Worm (Caenorhabditis elegans) whole organism, young adult: Measurements from ENCODE around the gene mes-6.

ENCODE experiments used
- F22D6.2 ChIP-seq: sonication (generic microtip); optimal IDR thresholded peaks from 2 replicates; lab custom pipeline; 2016; ENCODE audit warnings: mild to moderate bottlenecking, missing genetic modification characterization, missing compliant biosample characterization
- Y95B8A.8 ChIP-seq: fragments of 200-800 bp; sonication (Bioruptor generic); IDR thresholded peaks from 2 replicates; pipeline ENCODE4 v1.3.6; 2022; ENCODE audit warnings: missing genetic modification reagents, missing genetic modification characterization, missing compliant biosample characterization
- athp-1 ChIP-seq: sonication (generic microtip); optimal IDR thresholded peaks from 2 replicates; lab custom pipeline; 2017; ENCODE audit warnings: mild to moderate bottlenecking, missing genetic modification characterization, missing compliant biosample characterization
- dpff-1 ChIP-seq: sonication (generic microtip); optimal IDR thresholded peaks from 2 replicates; lab custom pipeline; 2017; ENCODE audit warnings: mild to moderate bottlenecking, missing genetic modification characterization, missing compliant biosample characterization
- efl-1 ChIP-seq: fragments of 150-350 bp; optimal IDR thresholded peaks from 2 replicates; lab custom pipeline; 2014; ENCODE audit warnings: missing biosample characterization, missing genetic modification reagents, missing genetic modification characterization
- him-1 ChIP-seq: sonication (generic microtip); optimal IDR thresholded peaks from 2 replicates; lab custom pipeline; 2016; ENCODE audit warnings: missing genotype, missing genetic modification reagents, missing genetic modification characterization, missing compliant biosample characterization
- hrde-1 ChIP-seq: sonication (generic microtip); optimal IDR thresholded peaks from 2 replicates; lab custom pipeline; 2016; ENCODE audit warnings: missing genetic modification characterization, mild to moderate bottlenecking, missing compliant biosample characterization, moderate library complexity, missing genotype, missing genetic modification reagents, borderline replicate concordance
- snpc-1.1 ChIP-seq: sonication (generic microtip); optimal IDR thresholded peaks from 2 replicates; lab custom pipeline; 2017; ENCODE audit warnings: missing genetic modification characterization, mild to moderate bottlenecking, missing compliant biosample characterization, antibody characterized with exemption, moderate library complexity, missing genotype, missing genetic modification reagents; ENCODE audit not compliant: insufficient read depth

ce11 chrIV:8538011-8538658, 27.1 kb downstream of the mes-6 start:
- TF ChIP-seq efl-1 (no peak), athp-1 (tag; lab: Kevin White, UChicago) (no peak), F22D6.2 (tag; lab: Kevin White, UChicago) (no peak), dpff-1 (tag; lab: Kevin White, UChicago) (peak; percentile 37), him-1 (tag; lab: Kevin White, UChicago) (no peak), snpc-1.1 (no peak), hrde-1 (tag; lab: Kevin White, UChicago) (no peak), Y95B8A.8 (GFP tag; lab: Robert Waterston, UW) (no peak)
